Worm (Caenorhabditis elegans): ENCODE measurements around the gene tmed-1.

Gene tmed-1

DNA sequence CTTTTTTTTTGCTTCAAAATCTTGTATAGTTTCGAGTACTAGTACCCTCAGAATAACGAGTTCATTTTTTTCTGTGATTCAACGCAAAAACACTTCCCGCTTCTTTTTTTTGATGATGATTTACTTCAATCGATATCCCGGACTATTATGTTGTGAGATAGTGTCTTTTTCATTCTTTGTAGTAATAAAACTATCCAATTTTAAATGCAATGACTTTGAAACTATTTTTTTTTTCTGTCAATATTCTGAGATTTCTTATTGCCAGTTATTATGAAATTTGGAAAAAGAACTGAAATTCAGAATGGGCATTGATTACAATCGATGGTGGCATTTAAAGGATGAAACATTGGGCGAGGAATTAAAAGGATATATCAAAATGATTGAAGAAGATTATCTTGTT lies 27.6 kb upstream of the tmed-1 start, which contains the start of gene M18.3:
TSS of gene M18.3 (plus strand) at position 301 of the 400 bp plus-strand sequence.
- TF ChIP-seq W03F9.2 (tag; optimal IDR thresholded peaks at IDR 0.05): no peak
- TF ChIP-seq him-1 (tag; optimal IDR thresholded peaks at IDR 0.05): no peak
- TF ChIP-seq dao-5 (tag; optimal IDR thresholded peaks at IDR 0.05): no peak

DNA sequence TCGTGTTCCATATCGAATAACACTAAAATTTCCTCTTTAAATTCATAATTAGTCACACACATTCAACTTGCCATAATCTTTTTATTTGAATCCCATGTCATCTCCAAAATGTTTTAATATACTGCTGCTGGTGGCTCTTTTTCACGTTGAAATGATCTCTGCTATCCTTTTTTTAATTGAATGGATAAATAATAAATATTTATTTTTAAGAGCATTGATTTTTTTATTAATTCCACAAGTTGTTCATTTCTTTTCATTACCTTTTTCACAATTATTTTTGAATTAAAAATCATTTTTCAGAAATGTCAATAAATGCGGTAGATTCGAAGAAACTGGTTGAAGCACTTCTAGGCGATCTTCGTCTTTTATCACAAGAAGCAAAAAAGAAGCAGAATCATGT lies 18.5 kb upstream of the tmed-1 start, which contains the start of gene mon-2:
TSS of gene mon-2 (plus strand) at position 301 of the 400 bp plus-strand sequence.
- TF ChIP-seq W03F9.2 (tag; optimal IDR thresholded peaks at IDR 0.05) (no peak), him-1 (tag; optimal IDR thresholded peaks at IDR 0.05) (no peak), dao-5 (tag; optimal IDR thresholded peaks at IDR 0.05) (no peak)

- TF ChIP-seq him-1 (tag; optimal IDR thresholded peaks at IDR 0.05) (no peak), dao-5 (tag; optimal IDR thresholded peaks at IDR 0.05) (no peak), W03F9.2 (tag; optimal IDR thresholded peaks at IDR 0.05) (no peak)
Observed at ce11 chrIV:12093819-12094218, 15.9 kb upstream of the tmed-1 start, which contains the start of gene F11A10.5. TSS of gene F11A10.5 (plus strand) at chrIV:12094119.

- no peak for TF ChIP-seq him-1 (tag; optimal IDR thresholded peaks at IDR 0.05)
- TF ChIP-seq W03F9.2 (tag; optimal IDR thresholded peaks at IDR 0.05): no peak
- no peak for TF ChIP-seq dao-5 (tag; optimal IDR thresholded peaks at IDR 0.05)
Observed at ce11 chrIV:12093384-12093783, 15.4 kb upstream of the tmed-1 start, which contains the start of gene cpsf-4. TSS of gene cpsf-4 (minus strand) at chrIV:12093445.

DNA sequence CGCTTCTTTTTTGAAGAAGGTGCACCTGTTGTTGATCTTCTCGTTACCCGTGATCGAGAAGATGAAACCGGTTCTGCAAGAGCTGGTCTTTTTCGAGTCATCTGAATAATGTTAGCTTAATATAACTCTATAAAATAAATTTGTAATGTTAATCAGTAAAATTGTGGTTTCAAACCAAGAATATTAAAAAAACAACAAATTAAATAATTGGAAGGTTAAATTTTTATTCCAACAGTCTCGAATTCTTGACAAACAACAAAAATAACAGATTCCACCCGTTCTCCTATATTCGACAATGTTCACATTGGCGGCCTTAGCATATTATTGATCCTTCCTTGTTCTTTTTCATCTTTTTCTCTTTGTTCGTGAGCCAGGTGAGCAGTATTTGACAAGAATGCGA lies 14.2 kb upstream of the tmed-1 start, which contains the start of gene mig-32:
TSS of gene mig-32 (minus strand) at position 101 of the 400 bp plus-strand sequence.
- TF ChIP-seq dao-5 (tag; optimal IDR thresholded peaks at IDR 0.05) (no peak), him-1 (tag; optimal IDR thresholded peaks at IDR 0.05) (no peak), W03F9.2 (tag; optimal IDR thresholded peaks at IDR 0.05) (no peak)

ce11 chrIV:12089551-12089950 lies 11.6 kb upstream of the tmed-1 start, which contains the start of gene F11A10.6:
TSS of gene F11A10.6 (minus strand) at chrIV:12089651.
- TF ChIP-seq him-1 (tag; optimal IDR thresholded peaks at IDR 0.05) (no peak), dao-5 (tag; optimal IDR thresholded peaks at IDR 0.05) (no peak), W03F9.2 (tag; optimal IDR thresholded peaks at IDR 0.05) (no peak)

DNA sequence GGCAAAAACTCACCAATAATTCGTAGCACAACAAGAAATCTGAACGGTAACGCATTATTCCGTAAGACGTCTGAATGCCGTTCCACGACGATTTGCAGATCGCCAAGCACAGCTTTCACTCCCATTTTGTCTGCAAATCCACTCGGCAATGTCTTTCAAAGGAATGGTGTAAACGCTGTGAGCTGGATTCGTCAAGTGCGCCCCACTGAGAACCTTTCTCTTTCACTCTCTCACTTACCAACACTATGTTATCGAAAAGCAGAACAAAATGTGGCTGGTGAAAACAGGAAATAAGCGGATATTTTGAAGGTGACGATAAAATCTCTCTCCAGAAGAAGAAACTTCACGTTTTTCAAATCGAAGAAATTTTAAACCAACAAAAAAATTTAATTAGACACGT lies 10.9 kb upstream of the tmed-1 start:
- no peak for TF ChIP-seq dao-5 (tag; optimal IDR thresholded peaks at IDR 0.05)
- no peak for TF ChIP-seq W03F9.2 (tag; optimal IDR thresholded peaks at IDR 0.05)
- TF ChIP-seq him-1 (tag; optimal IDR thresholded peaks at IDR 0.05): no peak

- TF ChIP-seq W03F9.2 (tag; optimal IDR thresholded peaks at IDR 0.05): peak; percentile 12
- peak; percentile 70 for TF ChIP-seq dao-5 (tag; optimal IDR thresholded peaks at IDR 0.05)
- peak; percentile 36 for TF ChIP-seq him-1 (tag; optimal IDR thresholded peaks at IDR 0.05)
Observed at ce11 chrIV:12086498-12086897, 8.5 kb upstream of the tmed-1 start.

- TF ChIP-seq dao-5 (tag; optimal IDR thresholded peaks at IDR 0.05): no peak
- no peak for TF ChIP-seq him-1 (tag; optimal IDR thresholded peaks at IDR 0.05)
- no peak for TF ChIP-seq W03F9.2 (tag; optimal IDR thresholded peaks at IDR 0.05)
Observed at ce11 chrIV:12085120-12085519, 7.2 kb upstream of the tmed-1 start, which contains the start of gene rbm-34. TSS of gene rbm-34 (plus strand) at chrIV:12085420.

DNA sequence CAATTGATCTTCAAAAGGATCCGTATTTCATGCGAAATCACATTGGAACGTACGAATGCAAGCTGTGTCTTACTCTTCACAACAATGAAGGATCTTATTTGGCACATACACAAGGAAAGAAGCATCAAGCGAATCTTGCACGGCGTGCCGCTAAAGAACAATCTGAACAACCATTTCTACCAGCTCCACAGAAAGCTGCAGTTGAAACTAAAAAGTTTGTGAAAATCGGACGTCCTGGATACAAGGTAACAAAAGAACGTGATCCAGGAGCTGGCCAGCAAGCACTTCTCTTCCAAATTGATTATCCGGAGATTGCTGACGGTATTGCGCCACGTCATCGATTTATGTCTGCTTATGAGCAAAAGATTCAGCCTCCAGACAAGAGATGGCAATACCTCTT lies 6.6 kb upstream of the tmed-1 start:
- TF ChIP-seq him-1 (tag; optimal IDR thresholded peaks at IDR 0.05) (no peak), W03F9.2 (tag; optimal IDR thresholded peaks at IDR 0.05) (no peak), dao-5 (tag; optimal IDR thresholded peaks at IDR 0.05) (no peak)

ce11 chrIV:12084178-12084577 lies 6.2 kb upstream of the tmed-1 start, which contains the start of gene repo-1:
TSS of gene repo-1 (plus strand) at chrIV:12084478.
- TF ChIP-seq dao-5 (tag; optimal IDR thresholded peaks at IDR 0.05) (no peak), W03F9.2 (tag; optimal IDR thresholded peaks at IDR 0.05) (no peak), him-1 (tag; optimal IDR thresholded peaks at IDR 0.05) (no peak)

- no peak for TF ChIP-seq dao-5 (tag; optimal IDR thresholded peaks at IDR 0.05)
- TF ChIP-seq him-1 (tag; optimal IDR thresholded peaks at IDR 0.05): no peak
- no peak for TF ChIP-seq W03F9.2 (tag; optimal IDR thresholded peaks at IDR 0.05)
Observed at ce11 chrIV:12080807-12081206, 2.8 kb upstream of the tmed-1 start.

DNA sequence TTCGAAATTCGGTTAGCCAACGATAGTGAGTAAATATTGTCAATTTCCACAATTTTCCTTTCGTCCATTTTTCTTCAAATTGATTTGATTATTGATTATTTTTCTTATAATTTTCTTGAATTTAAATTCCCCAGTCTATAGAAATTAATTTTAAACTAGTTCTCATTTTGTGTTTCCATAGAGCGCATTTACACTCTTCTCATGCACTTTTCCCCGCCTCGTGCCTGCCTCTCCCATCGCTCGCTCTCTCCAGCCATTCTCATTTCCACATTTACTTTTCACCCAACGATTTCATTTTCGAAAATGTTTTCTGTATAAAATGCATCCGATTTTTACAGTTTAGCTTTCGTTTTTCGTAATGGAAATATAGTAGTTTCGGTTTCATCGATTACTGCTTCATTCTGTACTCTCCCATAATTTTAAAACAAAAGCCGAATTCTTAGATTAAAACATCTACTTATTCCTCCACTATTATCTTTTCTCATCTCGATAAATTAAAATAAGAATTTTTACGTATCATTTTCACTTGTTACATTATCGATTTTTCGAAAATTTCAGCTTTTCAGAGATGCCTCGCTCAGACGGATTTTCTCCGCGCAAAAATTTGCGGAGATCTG lies 1.1 kb upstream of the tmed-1 start, which contains the start of gene lex-1:
TSS of gene lex-1 (plus strand) at position 567 of the 617 bp plus-strand sequence.
- TF ChIP-seq him-1 (tag; optimal IDR thresholded peaks at IDR 0.05) (no peak), W03F9.2 (tag; optimal IDR thresholded peaks at IDR 0.05) (peak; percentile 8), dao-5 (tag; optimal IDR thresholded peaks at IDR 0.05) (no peak)

- TF ChIP-seq dao-5 (tag; optimal IDR thresholded peaks at IDR 0.05) (no peak), him-1 (tag; optimal IDR thresholded peaks at IDR 0.05) (no peak), W03F9.2 (tag; optimal IDR thresholded peaks at IDR 0.05) (no peak)
Observed at ce11 chrIV:12075497-12075896, 2.5 kb downstream of the tmed-1 start, which contains the start of gene K08E4.7. TSS of gene K08E4.7 (plus strand) at chrIV:12075797.
